Fruit fly (Drosophila melanogaster): ENCODE results near the gene alpha-Man-Ib.

DNA sequence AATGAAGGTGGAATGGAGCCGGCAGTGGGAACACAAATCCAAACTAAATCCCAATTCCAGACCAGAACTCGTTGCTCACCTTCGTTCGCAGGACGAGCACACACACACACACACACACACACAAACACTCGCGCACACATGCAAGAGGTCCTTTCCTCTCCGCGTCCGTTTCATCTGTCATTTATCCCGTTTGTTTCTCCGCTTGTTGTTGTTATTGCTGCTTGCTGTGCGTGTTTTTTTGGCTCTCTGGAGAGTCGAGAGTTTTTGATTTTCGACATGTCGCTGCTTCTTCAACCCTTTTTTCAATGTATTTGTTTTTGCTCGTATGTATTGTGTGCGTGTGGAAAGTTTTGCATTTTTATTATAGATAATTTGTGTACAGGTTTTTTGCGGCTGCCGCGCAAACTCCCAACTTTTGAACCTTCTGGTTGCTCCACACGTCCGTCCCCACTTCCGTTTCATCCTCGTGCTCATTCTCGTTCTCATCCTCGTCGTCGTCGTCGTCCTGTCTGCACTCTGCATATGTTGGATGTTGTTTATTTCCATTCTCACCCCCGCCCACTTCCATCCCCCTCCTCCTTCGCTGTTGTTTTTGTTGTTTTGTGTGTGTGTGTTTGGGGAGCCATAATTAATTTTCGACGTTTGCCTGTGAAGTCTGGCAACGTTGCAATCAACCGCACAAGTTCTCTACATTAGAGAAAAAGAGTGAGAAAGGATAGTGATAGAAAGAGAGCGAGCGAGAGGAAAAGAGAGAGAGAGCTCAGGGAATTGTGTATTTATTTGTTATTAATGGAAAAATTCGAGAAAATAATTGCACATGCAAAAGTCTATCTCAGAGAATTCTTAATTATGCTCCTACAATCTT, 43.2 kb downstream of the alpha-Man-Ib start:
- no peak for TF ChIP-seq CG8478 (optimal IDR thresholded peaks at IDR 0.05)
- TF ChIP-seq usp (GFP tag; optimal IDR thresholded peaks at IDR 0.05), result no peak
- no peak for TF ChIP-seq EcR (GFP tag; optimal IDR thresholded peaks at IDR 0.05)

Data from whole organism.